Worm (Caenorhabditis elegans) whole organism, L2 larva: ENCODE results near the gene K03B8.11.

Experiments used
- alr-1 ChIP-seq: fragments of 150-350 bp; optimal IDR thresholded peaks from 2 replicates; lab custom pipeline; 2014; ENCODE audit warnings: missing biosample characterization, missing genetic modification characterization
- ama-1 ChIP-seq: fragments of 150-350 bp; optimal IDR thresholded peaks from 2 replicates; lab custom pipeline; 2018; ENCODE audit warnings: inconsistent platforms
- blmp-1 ChIP-seq: sonication (generic microtip); optimal IDR thresholded peaks from 2 replicates; lab custom pipeline; 2017; ENCODE audit warnings: missing genetic modification characterization, mild to moderate bottlenecking, missing compliant biosample characterization, antibody characterized with exemption, moderate library complexity; ENCODE audit not compliant: insufficient read depth
- lin-13 ChIP-seq: fragments of 150-350 bp; optimal IDR thresholded peaks from 2 replicates; lab custom pipeline; 2014; ENCODE audit warnings: missing biosample characterization, missing genetic modification reagents, missing genetic modification characterization
- mdl-1 ChIP-seq, 2 experiments: fragments of 150-350 bp in 1 of 2; sonication (generic microtip) in 1 of 2; optimal IDR thresholded peaks; 2 replicates each; lab custom pipeline; 2017; ENCODE audit warnings: missing biosample characterization in 2 of 2, missing genetic modification characterization in 2 of 2

ce11 chrV:11344112-11344511, 46.2 kb downstream of the K03B8.11 start:
- TF ChIP-seq ama-1 (lab: Kevin White, UChicago), result no peak
- no peak for TF ChIP-seq alr-1 (tag; lab: Kevin White, UChicago)
- TF ChIP-seq mdl-1 (tag; optimal IDR thresholded peaks at IDR 0.05; lab: Kevin White, UChicago), result no peak
- TF ChIP-seq blmp-1 (tag; lab: Kevin White, UChicago), result no peak
- TF ChIP-seq lin-13 (GFP tag; lab: Kevin White, UChicago), result no peak
